Worm (Caenorhabditis elegans) whole organism, L3 larva: ENCODE data around the gene piga-1.

Source experiments
- egl-27 ChIP-seq: sonication (generic microtip); optimal IDR thresholded peaks from 4 replicates; lab custom pipeline; 2017; ENCODE audit warnings: missing biosample characterization, missing genetic modification reagents, missing genetic modification characterization
- nfya-1 ChIP-seq: sonication (generic microtip); optimal IDR thresholded peaks from 2 replicates; lab custom pipeline; 2017; ENCODE audit warnings: missing genetic modification characterization, mild to moderate bottlenecking, missing compliant biosample characterization, antibody characterized with exemption, moderate library complexity; ENCODE audit not compliant: insufficient read depth
- nhr-28 ChIP-seq: fragments of 150-350 bp; optimal IDR thresholded peaks from 2 replicates; lab custom pipeline; 2014; ENCODE audit warnings: missing biosample characterization, missing genetic modification characterization
- pha-4 ChIP-seq: fragments of 150-350 bp; optimal IDR thresholded peaks from 2 replicates; lab custom pipeline; 2014; ENCODE audit warnings: missing biosample characterization, missing genetic modification reagents, missing genetic modification characterization
- pqm-1 ChIP-seq: fragments of 150-350 bp; optimal IDR thresholded peaks from 2 replicates; lab custom pipeline; 2017; ENCODE audit warnings: missing biosample characterization, missing genetic modification characterization, inconsistent platforms
- sea-2 ChIP-seq: fragments of 150-350 bp; sonication (generic microtip); optimal IDR thresholded peaks from 4 replicates; lab custom pipeline; 2014; ENCODE audit warnings: missing biosample characterization, missing genetic modification reagents, missing genetic modification characterization

- TF ChIP-seq pqm-1 (no peak), pha-4 (tag; lab: Kevin White, UChicago) (no peak), sea-2 (no peak), nfya-1 (tag; lab: Kevin White, UChicago) (no peak), egl-27 (tag; lab: Kevin White, UChicago) (no peak), nhr-28 (no peak)
Measured at ce11 chrII:8630088-8630487, 31.4 kb downstream of the piga-1 start, which contains the start of gene T22C8.6.
